Worm (Caenorhabditis elegans) whole organism, L4 larva: ENCODE data around the gene fbxb-52.

Experiments used
- ZK546.5 ChIP-seq, 2 experiments: sonication (generic microtip); optimal IDR thresholded peaks; 2 replicates each; lab custom pipeline; 2017; ENCODE audit warnings: missing biosample characterization in 2 of 2, missing genetic modification characterization in 2 of 2
- fos-1 ChIP-seq: fragments of 150-350 bp; optimal IDR thresholded peaks from 2 replicates; lab custom pipeline; 2014; ENCODE audit warnings: missing biosample characterization, missing genetic modification characterization
- gei-8 ChIP-seq: fragments of 200-800 bp; sonication (Bioruptor generic); optimal IDR thresholded peaks from 2 replicates; lab custom pipeline; 2018; ENCODE audit warnings: mild to moderate bottlenecking, missing genetic modification characterization, missing compliant biosample characterization
- lin-15B ChIP-seq: fragments of 150-350 bp; sonication (generic microtip); optimal IDR thresholded peaks from 3 replicates; lab custom pipeline; 2014; ENCODE audit warnings: missing biosample characterization, missing genetic modification characterization
- mxl-2 ChIP-seq: fragments of 200-800 bp; sonication (Bioruptor generic); conservative IDR thresholded peaks from 2 replicates; pipeline ENCODE4 v1.3.6; 2022; ENCODE audit warnings: missing genetic modification reagents, missing genetic modification characterization, missing compliant biosample characterization
- nhr-11 ChIP-seq: fragments of 150-350 bp; optimal IDR thresholded peaks from 2 replicates; lab custom pipeline; 2014; ENCODE audit warnings: missing biosample characterization, missing genetic modification characterization
- nhr-76 ChIP-seq: fragments of 150-350 bp; optimal IDR thresholded peaks from 2 replicates; lab custom pipeline; 2014; ENCODE audit warnings: missing biosample characterization, missing genetic modification characterization
- rbr-2 ChIP-seq: sonication (generic microtip); optimal IDR thresholded peaks from 2 replicates; lab custom pipeline; 2016; ENCODE audit warnings: missing genotype, missing genetic modification characterization, missing compliant biosample characterization
- tra-1 ChIP-seq: fragments of 200-800 bp; sonication (Bioruptor generic); IDR thresholded peaks from 2 replicates; pipeline ENCODE4 v1.3.6; 2022; ENCODE audit warnings: missing genetic modification reagents, missing genetic modification characterization, missing compliant biosample characterization
- unc-130 ChIP-seq: sonication (generic microtip); optimal IDR thresholded peaks from 2 replicates; lab custom pipeline; 2016; ENCODE audit warnings: missing genetic modification reagents, missing genetic modification characterization, missing compliant biosample characterization
- ztf-11 ChIP-seq: fragments of 150-350 bp; optimal IDR thresholded peaks from 2 replicates; lab custom pipeline; 2014; ENCODE audit warnings: missing biosample characterization, missing genetic modification characterization

DNA sequence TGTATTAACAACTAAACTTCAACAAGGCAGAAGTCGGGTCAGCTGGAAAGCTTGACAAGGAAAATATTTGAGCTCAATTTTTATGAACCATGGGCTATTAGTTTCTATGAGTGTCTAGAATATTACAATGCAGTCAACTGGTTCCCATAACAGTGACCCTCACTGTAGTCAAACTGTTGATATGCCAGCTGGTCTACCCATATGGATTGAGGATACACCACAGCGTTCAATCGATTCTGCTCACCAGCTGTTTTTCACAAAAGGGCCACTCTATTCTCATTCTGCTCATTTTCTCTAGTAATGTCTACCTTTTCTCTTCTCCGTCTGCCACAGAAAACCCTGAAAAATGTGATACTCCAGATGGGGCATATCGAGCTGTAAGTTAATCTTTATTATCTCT lies 13.1 kb downstream of the fbxb-52 start, which contains the start of gene fbxb-42:
- no peak for TF ChIP-seq rbr-2 (tag; lab: Kevin White, UChicago)
- TF ChIP-seq nhr-76 (tag; lab: Kevin White, UChicago), result no peak
- no peak for TF ChIP-seq fos-1
- no peak for TF ChIP-seq tra-1
- TF ChIP-seq unc-130 (GFP tag; lab: Kevin White, UChicago), result no peak
- TF ChIP-seq gei-8 (GFP tag; lab: Kevin White, UChicago), result no peak
- TF ChIP-seq ZK546.5 (tag; optimal IDR thresholded peaks at IDR 0.05; lab: Kevin White, UChicago), result no peak
- TF ChIP-seq ztf-11 (tag; lab: Kevin White, UChicago), result no peak
- TF ChIP-seq nhr-11 (tag; lab: Kevin White, UChicago), result no peak
- no peak for TF ChIP-seq lin-15B (tag; lab: Kevin White, UChicago)
- TF ChIP-seq mxl-2, result no peak
